Worm (Caenorhabditis elegans): ENCODE results near the gene Y54G2A.12.

DNA sequence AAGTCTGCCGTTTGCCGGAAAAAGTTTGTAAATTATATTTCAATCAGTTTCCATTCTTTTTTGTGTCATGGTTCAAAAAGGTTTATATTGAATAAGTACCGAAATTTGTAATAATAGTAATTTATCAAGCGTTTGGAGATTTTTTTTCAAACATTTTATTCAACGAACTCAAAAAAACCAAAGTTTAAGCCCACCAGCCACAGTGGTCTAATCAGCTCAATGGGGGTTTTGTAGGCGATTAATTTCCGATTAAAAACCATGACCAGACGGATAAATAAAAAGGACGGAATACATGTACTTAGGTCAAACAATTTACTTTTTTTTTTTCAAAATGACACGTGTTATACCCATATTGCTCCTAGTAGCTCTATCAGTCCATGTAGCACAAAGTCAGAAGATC is 16.7 kb upstream of the Y54G2A.12 start, which contains the start of gene Y54G2A.10:
- no peak for TF ChIP-seq nhr-2 (tag; optimal IDR thresholded peaks at IDR 0.05)
- TF ChIP-seq ces-1 (GFP tag; optimal IDR thresholded peaks at IDR 0.05): no peak
- no peak for TF ChIP-seq sem-2 (GFP tag; optimal IDR thresholded peaks at IDR 0.05)
- TF ChIP-seq unc-62 (GFP tag; optimal IDR thresholded peaks at IDR 0.05): no peak
- no peak for TF ChIP-seq zip-8 (tag; optimal IDR thresholded peaks at IDR 0.05)
- no peak for TF ChIP-seq ceh-43 (GFP tag; optimal IDR thresholded peaks at IDR 0.05)
